Worm (Caenorhabditis elegans) whole organism, midembryonic: ENCODE data around the gene C53A5.17.

Experiments used
- T22C8.4 ChIP-seq: fragments of 200-800 bp; sonication (Bioruptor generic); IDR thresholded peaks from 2 replicates; pipeline ENCODE4 v1.3.6; 2022; ENCODE audit warnings: missing genetic modification characterization, missing compliant biosample characterization
- med-1 ChIP-seq: sonication (generic microtip); optimal IDR thresholded peaks from 2 replicates; lab custom pipeline; 2017; ENCODE audit warnings: missing genetic modification characterization, mild to moderate bottlenecking, missing compliant biosample characterization, antibody characterized with exemption, missing genetic modification reagents; ENCODE audit not compliant: insufficient read depth
- ref-1 ChIP-seq: fragments of 200-800 bp; sonication (Bioruptor generic); conservative IDR thresholded peaks from 2 replicates; pipeline ENCODE4 v1.3.6; 2022; ENCODE audit warnings: missing genetic modification reagents, missing genetic modification characterization, missing compliant biosample characterization
- tab-1 ChIP-seq: fragments of 200-800 bp; sonication (Bioruptor generic); IDR thresholded peaks from 2 replicates; pipeline ENCODE4 v1.3.6; 2022; ENCODE audit warnings: missing genetic modification characterization, missing compliant biosample characterization
- ztf-23 ChIP-seq: fragments of 200-800 bp; sonication (Bioruptor generic); IDR thresholded peaks from 2 replicates; pipeline ENCODE4 v1.3.6; 2022; ENCODE audit warnings: missing genetic modification reagents, missing genetic modification characterization, missing compliant biosample characterization
- ztf-29 ChIP-seq: fragments of 200-800 bp; sonication (Bioruptor generic); IDR thresholded peaks from 2 replicates; pipeline ENCODE4 v1.3.6; 2022; ENCODE audit warnings: missing genetic modification reagents, missing genetic modification characterization, missing compliant biosample characterization

- no peak for TF ChIP-seq med-1 (GFP tag; lab: Kevin White, UChicago)
- no peak for TF ChIP-seq ztf-23
- TF ChIP-seq ztf-29 (GFP tag; lab: Robert Waterston, UW): no peak
- no peak for TF ChIP-seq T22C8.4 (GFP tag; lab: Robert Waterston, UW)
- TF ChIP-seq ref-1: no peak
- no peak for TF ChIP-seq tab-1
Observed at ce11 chrV:14540932-14541331, 20.0 kb upstream of the C53A5.17 start.
